Fruit fly (Drosophila melanogaster) whole organism, prepupa: ENCODE results near the gene TH1.

Source experiments
- Blimp-1 ChIP-seq: fragments of 200-800 bp; sonication (Bioruptor generic); optimal IDR thresholded peaks from 3 replicates; lab custom pipeline; 2017; ENCODE audit warnings: missing biosample characterization, missing genetic modification characterization, mild to moderate bottlenecking, moderate library complexity, missing genetic modification reagents
- CG10669 ChIP-seq: fragments of 200-800 bp; sonication (Bioruptor generic); optimal IDR thresholded peaks from 3 replicates; lab custom pipeline; 2018; ENCODE audit warnings: missing biosample characterization, mild to moderate bottlenecking, missing genetic modification characterization, moderate library complexity
- CG11294 ChIP-seq: fragments of 200-800 bp; sonication (Bioruptor generic); IDR thresholded peaks from 2 replicates; pipeline ENCODE4 v1.3.6; 2022; ENCODE audit warnings: missing biosample characterization, missing genetic modification characterization
- CG11762 ChIP-seq: fragments of 200-800 bp; sonication (Bioruptor generic); optimal IDR thresholded peaks from 3 replicates; lab custom pipeline; 2016; ENCODE audit warnings: missing biosample characterization, missing genetic modification characterization; ENCODE audit not compliant: insufficient read depth
- CG11902 ChIP-seq: fragments of 200-800 bp; sonication (Bioruptor generic); optimal IDR thresholded peaks from 3 replicates; lab custom pipeline; 2016; ENCODE audit warnings: missing biosample characterization, missing genetic modification characterization
- CG15336 ChIP-seq: fragments of 200-800 bp; sonication (Bioruptor generic); IDR thresholded peaks from 2 replicates; pipeline ENCODE4 v1.3.6; 2022; ENCODE audit warnings: missing biosample characterization, missing genetic modification characterization
- CG1621 ChIP-seq: fragments of 200-800 bp; sonication (Bioruptor generic); optimal IDR thresholded peaks from 3 replicates; lab custom pipeline; 2018; ENCODE audit warnings: missing biosample characterization, mild to moderate bottlenecking, missing genetic modification characterization
- CG31627 ChIP-seq: fragments of 200-800 bp; sonication (Bioruptor generic); optimal IDR thresholded peaks from 3 replicates; lab custom pipeline; 2016; ENCODE audit warnings: missing biosample characterization, missing genetic modification characterization
- CG3919 ChIP-seq: fragments of 200-800 bp; sonication (Bioruptor generic); optimal IDR thresholded peaks from 3 replicates; lab custom pipeline; 2016; ENCODE audit warnings: missing biosample characterization, missing genetic modification characterization
- CG4318 ChIP-seq: fragments of 200-800 bp; sonication (Bioruptor generic); optimal IDR thresholded peaks from 3 replicates; lab custom pipeline; 2017; ENCODE audit warnings: missing biosample characterization, mild to moderate bottlenecking, missing genetic modification characterization
- CG6163 ChIP-seq: fragments of 200-800 bp; sonication (Bioruptor generic); IDR thresholded peaks from 3 replicates; pipeline ENCODE4 v1.3.6; 2022; ENCODE audit warnings: missing biosample characterization, missing genetic modification characterization
- CG6276 ChIP-seq: fragments of 200-800 bp; sonication (Bioruptor generic); optimal IDR thresholded peaks from 2 replicates; lab custom pipeline; 2017; ENCODE audit warnings: missing biosample characterization, mild to moderate bottlenecking, missing genetic modification characterization
- CG6792 ChIP-seq: fragments of 200-800 bp; sonication (Bioruptor generic); optimal IDR thresholded peaks from 3 replicates; lab custom pipeline; 2016; ENCODE audit warnings: missing biosample characterization, missing genetic modification characterization
- CG6808 ChIP-seq: fragments of 200-800 bp; sonication (Bioruptor generic); optimal IDR thresholded peaks from 3 replicates; lab custom pipeline; 2017; ENCODE audit warnings: missing biosample characterization, missing genetic modification characterization, mild to moderate bottlenecking, moderate library complexity, missing genetic modification reagents
- CG6854 ChIP-seq: fragments of 200-800 bp; sonication (Bioruptor generic); optimal IDR thresholded peaks from 2 replicates; lab custom pipeline; 2017; ENCODE audit warnings: missing biosample characterization, mild to moderate bottlenecking, missing genetic modification characterization
- CG7368 ChIP-seq: fragments of 200-800 bp; sonication (Bioruptor generic); optimal IDR thresholded peaks from 3 replicates; lab custom pipeline; 2016; ENCODE audit warnings: missing biosample characterization, missing genetic modification characterization
- CG8319 ChIP-seq: fragments of 200-800 bp; sonication (Bioruptor generic); optimal IDR thresholded peaks from 3 replicates; lab custom pipeline; 2016; ENCODE audit warnings: missing biosample characterization, missing genetic modification characterization
- CG9139 ChIP-seq: fragments of 200-800 bp; sonication (Bioruptor generic); optimal IDR thresholded peaks from 3 replicates; lab custom pipeline; 2017; ENCODE audit warnings: missing biosample characterization, mild to moderate bottlenecking, missing genetic modification characterization
- Eip75B ChIP-seq: fragments of 200-800 bp; sonication (Bioruptor generic); optimal IDR thresholded peaks from 3 replicates; lab custom pipeline; 2016; ENCODE audit warnings: missing biosample characterization, missing genetic modification characterization
- Eip78C ChIP-seq: fragments of 200-800 bp; sonication (Bioruptor generic); peaks from one replicate; lab custom pipeline; 2016; ENCODE audit warnings: missing biosample characterization, missing genetic modification characterization
- Eip93F ChIP-seq: fragments of 200-800 bp; sonication (Bioruptor generic); optimal IDR thresholded peaks from 2 replicates; lab custom pipeline; 2016; ENCODE audit warnings: missing biosample characterization, mild to moderate bottlenecking, missing genetic modification characterization
- Ets21C ChIP-seq: fragments of 200-800 bp; sonication (Bioruptor generic); optimal IDR thresholded peaks from 3 replicates; lab custom pipeline; 2016; ENCODE audit warnings: missing biosample characterization, missing genetic modification characterization
- Gug ChIP-seq: fragments of 200-800 bp; sonication (Bioruptor generic); IDR thresholded peaks from 2 replicates; pipeline ENCODE4 v1.3.6; 2022; ENCODE audit warnings: missing biosample characterization, missing genetic modification characterization
- Hr38 ChIP-seq: sonication (Bioruptor generic); optimal IDR thresholded peaks from 2 replicates; lab custom pipeline; 2016; ENCODE audit warnings: missing biosample characterization, missing genetic modification characterization
- Hr39 ChIP-seq: fragments of 200-800 bp; sonication (Bioruptor generic); optimal IDR thresholded peaks from 2 replicates; lab custom pipeline; 2016; ENCODE audit warnings: missing biosample characterization, missing genetic modification characterization
- Hr4 ChIP-seq: fragments of 200-800 bp; sonication (Bioruptor generic); optimal IDR thresholded peaks from 3 replicates; lab custom pipeline; 2016; ENCODE audit warnings: missing biosample characterization, missing genetic modification characterization
- Met ChIP-seq: fragments of 200-800 bp; sonication (Bioruptor generic); optimal IDR thresholded peaks from 3 replicates; lab custom pipeline; 2016; ENCODE audit warnings: missing biosample characterization, missing genetic modification characterization
- OdsH ChIP-seq: fragments of 200-800 bp; sonication (Bioruptor generic); optimal IDR thresholded peaks from 3 replicates; lab custom pipeline; 2016; ENCODE audit warnings: missing biosample characterization, missing genetic modification characterization
- Smox ChIP-seq: fragments of 200-800 bp; sonication (Bioruptor generic); optimal IDR thresholded peaks from 3 replicates; lab custom pipeline; 2016; ENCODE audit warnings: missing biosample characterization, missing genetic modification characterization
- Sox15 ChIP-seq: fragments of 200-800 bp; sonication (Bioruptor generic); optimal IDR thresholded peaks from 3 replicates; lab custom pipeline; 2016; ENCODE audit warnings: missing biosample characterization, missing genetic modification characterization
- acj6 ChIP-seq: fragments of 200-800 bp; sonication (Bioruptor generic); optimal IDR thresholded peaks from 3 replicates; lab custom pipeline; 2016; ENCODE audit warnings: missing biosample characterization, missing genetic modification characterization
- eg ChIP-seq: fragments of 200-800 bp; sonication (Bioruptor generic); IDR thresholded peaks from 3 replicates; pipeline ENCODE4 v1.3.6; 2022; ENCODE audit warnings: missing biosample characterization, missing genetic modification characterization
- esn ChIP-seq: fragments of 200-800 bp; sonication (Bioruptor generic); optimal IDR thresholded peaks from 2 replicates; lab custom pipeline; 2016; ENCODE audit warnings: missing biosample characterization, mild to moderate bottlenecking, missing genetic modification characterization, moderate library complexity
- fd85E ChIP-seq: fragments of 200-800 bp; sonication (Bioruptor generic); optimal IDR thresholded peaks from 3 replicates; lab custom pipeline; 2016; ENCODE audit warnings: missing biosample characterization, missing genetic modification characterization
- fkh ChIP-seq: fragments of 200-800 bp; sonication (Bioruptor generic); optimal IDR thresholded peaks from 3 replicates; lab custom pipeline; 2017; ENCODE audit warnings: missing biosample characterization, mild to moderate bottlenecking, missing genetic modification characterization, moderate library complexity
- lz ChIP-seq: fragments of 200-800 bp; sonication (Bioruptor generic); optimal IDR thresholded peaks from 3 replicates; lab custom pipeline; 2016; ENCODE audit warnings: missing biosample characterization, missing genetic modification characterization
- pdm3 ChIP-seq: fragments of 200-800 bp; sonication (Bioruptor generic); optimal IDR thresholded peaks from 3 replicates; lab custom pipeline; 2016; ENCODE audit warnings: missing biosample characterization, missing genetic modification characterization
- salr ChIP-seq, 2 experiments: fragments of 200-800 bp; sonication (Bioruptor generic); optimal IDR thresholded peaks; 3 replicates each; lab custom pipeline; 2016 to 2018; ENCODE audit warnings: missing biosample characterization in 2 of 2, missing genetic modification characterization in 2 of 2, mild to moderate bottlenecking in 1 of 2
- spab ChIP-seq: fragments of 200-800 bp; sonication (Bioruptor generic); optimal IDR thresholded peaks from 2 replicates; lab custom pipeline; 2017; ENCODE audit warnings: missing biosample characterization, mild to moderate bottlenecking, missing genetic modification characterization, missing genetic modification reagents
- svp ChIP-seq: fragments of 200-800 bp; sonication (Bioruptor generic); peaks from one replicate; lab custom pipeline; 2016; ENCODE audit warnings: missing biosample characterization, missing genetic modification characterization
- topi ChIP-seq: fragments of 200-800 bp; sonication (Bioruptor generic); optimal IDR thresholded peaks from 3 replicates; lab custom pipeline; 2016; ENCODE audit warnings: missing biosample characterization, missing genetic modification characterization
- vri ChIP-seq: fragments of 200-800 bp; sonication (Bioruptor generic); optimal IDR thresholded peaks from 3 replicates; lab custom pipeline; 2016; ENCODE audit warnings: missing biosample characterization, mild to moderate bottlenecking, missing genetic modification characterization

The TH1 gene

dm6 chrX:16425145-16425544, 33.9 kb upstream of the TH1 start (continued):
- TF ChIP-seq Blimp-1 (GFP tag; lab: Kevin White, UChicago) = no peak
- TF ChIP-seq Hr39 (GFP tag; lab: Kevin White, UChicago) = no peak
- no peak for TF ChIP-seq CG1621 (tag; lab: Kevin White, UChicago)
- no peak for TF ChIP-seq Eip93F (GFP tag; lab: Kevin White, UChicago)
- no peak for TF ChIP-seq CG31627 (GFP tag; lab: Kevin White, UChicago)
- no peak for TF ChIP-seq CG6792 (GFP tag; lab: Kevin White, UChicago)
- no peak for TF ChIP-seq spab (GFP tag; lab: Kevin White, UChicago)
- TF ChIP-seq CG15336 = peak; percentile 22; the same call in 1 of the 2 replicates
- TF ChIP-seq svp = peak; percentile 67
- no peak for TF ChIP-seq pdm3
- no peak for TF ChIP-seq CG4318 (GFP tag; lab: Kevin White, UChicago)
- TF ChIP-seq CG11294 = no peak
- TF ChIP-seq CG6854 = no peak
- TF ChIP-seq CG9139 (GFP tag; lab: Kevin White, UChicago) = peak; percentile 4

dm6 chrX:16424296-16424695, 33.1 kb upstream of the TH1 start:
- TF ChIP-seq Hr4 (GFP tag; lab: Kevin White, UChicago) = no peak
- peak; percentile 81 for TF ChIP-seq svp

- no peak for TF ChIP-seq OdsH (GFP tag; lab: Kevin White, UChicago)
- TF ChIP-seq Eip93F (GFP tag; lab: Kevin White, UChicago) = peak; percentile 15
- peak; percentile 16; the same call in 1 of the 2 replicates for TF ChIP-seq CG11294
- TF ChIP-seq topi (GFP tag; lab: Kevin White, UChicago) = no peak
- TF ChIP-seq vri = no peak
- TF ChIP-seq acj6 = no peak
- TF ChIP-seq Gug (GFP tag; lab: Robert Waterston, UW) = no peak
- no peak for TF ChIP-seq CG11902 (GFP tag; lab: Kevin White, UChicago)
- peak; percentile 70 for TF ChIP-seq svp
- TF ChIP-seq CG6163 (GFP tag; lab: Robert Waterston, UW) = peak; percentile 55; the same call in 2 of the 3 replicates
- TF ChIP-seq CG6276 (GFP tag; lab: Kevin White, UChicago) = peak; percentile 14
- TF ChIP-seq eg (GFP tag; lab: Robert Waterston, UW) = peak; percentile 21; the same call in 1 of the 3 replicates
- no peak for TF ChIP-seq fkh (GFP tag; lab: Kevin White, UChicago)
- TF ChIP-seq Blimp-1 (GFP tag; lab: Kevin White, UChicago) = peak; percentile 38
- TF ChIP-seq CG6792 (GFP tag; lab: Kevin White, UChicago) = no peak
- TF ChIP-seq CG15336 = peak; percentile 53
- TF ChIP-seq Met (GFP tag; lab: Kevin White, UChicago) = no peak
- TF ChIP-seq CG11762 = no peak
Measured at dm6 chrX:16423125-16423509, 31.9 kb upstream of the TH1 start.

dm6 chrX:16422466-16423124, 31.4 kb upstream of the TH1 start, which contains the start of gene hang:
Gene hang (plus strand): TSS chrX:16422831.
- TF ChIP-seq Sox15 (GFP tag; lab: Kevin White, UChicago) (no peak), CG7368 (GFP tag; lab: Kevin White, UChicago) (no peak), CG10669 (GFP tag; lab: Kevin White, UChicago) (peak; percentile 4), spab (GFP tag; lab: Kevin White, UChicago) (no peak), fkh (GFP tag; lab: Kevin White, UChicago) (no peak), CG3919 (GFP tag; lab: Kevin White, UChicago) (peak; percentile 66), Ets21C (GFP tag; lab: Kevin White, UChicago) (no peak), CG9139 (GFP tag; lab: Kevin White, UChicago) (peak; percentile 28), CG8319 (GFP tag; lab: Kevin White, UChicago) (no peak), CG6808 (GFP tag; lab: Kevin White, UChicago) (peak; percentile 29), salr (GFP tag; optimal IDR thresholded peaks at IDR 0.05; lab: Kevin White, UChicago) (no peak), svp (peak; percentile 76), CG6854 (peak; percentile 64), acj6 (peak; percentile 6), CG6276 (GFP tag; lab: Kevin White, UChicago) (peak; percentile 46), Eip93F (GFP tag; lab: Kevin White, UChicago) (no peak), fd85E (GFP tag; lab: Kevin White, UChicago) (peak; percentile 46), CG11762 (no peak), Hr39 (GFP tag; lab: Kevin White, UChicago) (peak; percentile 0), Eip78C (GFP tag; lab: Kevin White, UChicago) (peak; percentile 87), CG4318 (GFP tag; lab: Kevin White, UChicago) (no peak), eg (GFP tag; lab: Robert Waterston, UW) (peak; percentile 70), lz (GFP tag; lab: Kevin White, UChicago) (peak; percentile 25), esn (GFP tag; lab: Kevin White, UChicago) (peak; percentile 61), OdsH (GFP tag; lab: Kevin White, UChicago) (peak; percentile 7), Eip75B (peak; percentile 27), CG1621 (tag; lab: Kevin White, UChicago) (peak; percentile 89), Gug (GFP tag; lab: Robert Waterston, UW) (no peak), Met (GFP tag; lab: Kevin White, UChicago) (no peak), Hr38 (GFP tag; lab: Kevin White, UChicago) (no peak), pdm3 (peak; percentile 16), Smox (GFP tag; lab: Kevin White, UChicago) (peak; percentile 5), CG11294 (no peak)
